Worm (Caenorhabditis elegans): ENCODE results near the gene Y54G2A.57.
A peak's percentile ranks its signal among the peaks of the same experiment; 100 is the strongest.

Gene Y54G2A.57

ce11 chrIV:2959798-2960197, 9.9 kb upstream of the Y54G2A.57 start, which contains the start of gene ser-6:
TSS of gene ser-6 (plus strand) at chrIV:2960098.
- TF ChIP-seq aha-1 (tag) (peak; percentile 63), ceh-44 (GFP tag; IDR thresholded peaks at IDR 0.05) (no peak), ama-1 (optimal IDR thresholded peaks at IDR 0.05) (no peak), tag-97 (GFP tag; IDR thresholded peaks at IDR 0.05) (no peak), sdz-12 (GFP tag; optimal IDR thresholded peaks at IDR 0.05) (no peak), lin-29 (GFP tag; IDR thresholded peaks at IDR 0.05) (no peak), lin-38 (GFP tag; IDR thresholded peaks at IDR 0.05) (no peak), nhr-48 (tag; optimal IDR thresholded peaks at IDR 0.05) (no peak)

- TF ChIP-seq unc-62 (GFP tag; optimal IDR thresholded peaks at IDR 0.05 in 1 of 2): peak in 1 of 2 experiments; percentile 29
- no peak for TF ChIP-seq unc-62 (tag; optimal IDR thresholded peaks at IDR 0.05)
- no peak for TF ChIP-seq nhr-76 (tag; optimal IDR thresholded peaks at IDR 0.05)
- peak; percentile 86 for TF ChIP-seq set-16 (GFP tag; IDR thresholded peaks at IDR 0.05)
- TF ChIP-seq Y75B8A.6 (GFP tag; IDR thresholded peaks at IDR 0.05): no peak
Measured at ce11 chrIV:2960242-2960641, 9.5 kb upstream of the Y54G2A.57 start.

DNA sequence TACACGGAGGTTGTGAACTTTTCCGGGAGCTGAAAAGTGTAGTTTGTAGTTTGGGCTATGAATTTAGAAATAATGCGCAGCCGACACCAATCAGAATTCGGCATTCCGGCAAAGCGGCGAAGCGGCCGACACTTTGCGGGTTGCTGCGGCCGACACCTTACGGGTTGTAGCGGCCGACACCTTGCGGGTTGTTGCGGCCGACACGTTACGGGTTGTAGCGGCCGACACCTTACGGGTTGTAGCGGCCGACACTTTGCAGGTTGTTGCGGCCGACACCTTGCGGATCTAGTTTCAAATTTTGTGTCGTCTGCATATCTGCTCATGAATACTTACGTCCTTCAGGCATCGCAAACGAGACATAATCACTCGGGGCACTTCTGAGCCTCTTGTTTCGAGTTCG, 2.9 kb upstream of the Y54G2A.57 start:
- TF ChIP-seq skn-1 (tag; optimal IDR thresholded peaks at IDR 0.05) (no peak), snpc-4 (tag; optimal IDR thresholded peaks at IDR 0.05) (no peak), dpl-1 (GFP tag; optimal IDR thresholded peaks at IDR 0.05) (no peak), F10B5.3 (tag; optimal IDR thresholded peaks at IDR 0.05) (no peak), dve-1 (tag; optimal IDR thresholded peaks at IDR 0.05; ENCODE audit: insufficient read depth) (no peak), D1046.2 (GFP tag; IDR thresholded peaks at IDR 0.05) (0 out of 2 replicates have a peak, but pooled peaks have one; percentile 33), nhr-6 (tag; optimal IDR thresholded peaks at IDR 0.05) (no peak), mxl-2 (GFP tag; conservative IDR thresholded peaks at IDR 0.05) (no peak), lim-7 (GFP tag; IDR thresholded peaks at IDR 0.05) (no peak), Y75B8A.6 (GFP tag; IDR thresholded peaks at IDR 0.05) (no peak), daf-19 (GFP tag; conservative IDR thresholded peaks at IDR 0.05) (no peak), fkh-10 (GFP tag; optimal IDR thresholded peaks at IDR 0.05) (no peak), hmg-1.1 (GFP tag; IDR thresholded peaks at IDR 0.05) (no peak), set-16 (GFP tag; IDR thresholded peaks at IDR 0.05) (peak; percentile 80)

DNA sequence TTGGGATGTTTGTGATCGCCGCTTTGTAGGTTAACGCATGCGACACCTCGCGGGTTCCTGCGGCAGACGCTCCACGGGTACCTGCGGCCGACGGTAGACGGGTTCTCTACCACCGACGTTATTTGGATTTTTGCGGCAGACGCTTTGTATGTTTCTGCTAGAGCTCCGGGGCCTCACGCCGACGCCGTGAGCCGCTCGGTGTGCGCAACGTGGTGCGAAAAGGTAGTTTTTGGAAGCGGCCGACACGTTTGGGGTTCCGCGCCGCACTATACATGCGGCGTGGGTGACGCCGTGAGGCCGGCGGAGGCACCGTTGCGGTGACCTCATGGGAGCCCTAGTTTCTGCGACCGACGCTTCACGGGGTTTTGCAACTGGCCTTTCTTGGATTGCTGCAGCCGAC, 1.3 kb downstream of the Y54G2A.57 start:
- no peak for TF ChIP-seq nhr-28 (tag; optimal IDR thresholded peaks at IDR 0.05)
- TF ChIP-seq T20F7.1 (GFP tag; optimal IDR thresholded peaks at IDR 0.05): no peak
- 0 out of 4 replicates have a peak, but pooled peaks of 1 of the 2 experiments have one; percentile 54 for TF ChIP-seq madf-5 (GFP tag; IDR thresholded peaks at IDR 0.05)
- TF ChIP-seq dve-1 (tag; optimal IDR thresholded peaks at IDR 0.05; ENCODE audit: insufficient read depth): no peak
- peak; percentile 58; the same call in 1 of the 2 replicates for TF ChIP-seq D1046.2 (GFP tag; IDR thresholded peaks at IDR 0.05)
- no peak for TF ChIP-seq lin-38 (GFP tag; IDR thresholded peaks at IDR 0.05)
- TF ChIP-seq hmg-1.1 (GFP tag; IDR thresholded peaks at IDR 0.05): no peak
- no peak for TF ChIP-seq spr-3 (GFP tag; optimal IDR thresholded peaks at IDR 0.05)
- no peak for TF ChIP-seq arid-1 (GFP tag; conservative IDR thresholded peaks at IDR 0.05)
- no peak for TF ChIP-seq fos-1 (tag; optimal IDR thresholded peaks at IDR 0.05)
- TF ChIP-seq nhr-10 (tag; optimal IDR thresholded peaks at IDR 0.05): no peak
- TF ChIP-seq nhr-11 (tag; optimal IDR thresholded peaks at IDR 0.05): no peak
- no peak for TF ChIP-seq madf-9 (GFP tag; conservative IDR thresholded peaks at IDR 0.05)
- no peak for TF ChIP-seq saeg-2 (GFP tag; IDR thresholded peaks at IDR 0.05)
- no peak for TF ChIP-seq lin-13 (GFP tag; optimal IDR thresholded peaks at IDR 0.05)
- TF ChIP-seq Y48G9A.11 (GFP tag; IDR thresholded peaks at IDR 0.05): no peak
- no peak for TF ChIP-seq spr-1 (tag; optimal IDR thresholded peaks at IDR 0.05)
- TF ChIP-seq nhr-111 (GFP tag; optimal IDR thresholded peaks at IDR 0.05): no peak
- TF ChIP-seq egl-27 (tag; optimal IDR thresholded peaks at IDR 0.05): no peak
- no peak for TF ChIP-seq nhr-41 (GFP tag; IDR thresholded peaks at IDR 0.05)
- TF ChIP-seq set-16 (GFP tag; IDR thresholded peaks at IDR 0.05): peak; percentile 92
